Worm (Caenorhabditis elegans) whole organism, L2 larva: ENCODE measurements around the gene srp-3.

Source experiments
- C34F6.9 ChIP-seq: fragments of 150-350 bp; optimal IDR thresholded peaks from 2 replicates; lab custom pipeline; 2014; ENCODE audit warnings: missing biosample characterization, missing genetic modification characterization
- F13H6.1 ChIP-seq: sonication (generic microtip); optimal IDR thresholded peaks from 2 replicates; lab custom pipeline; 2016; ENCODE audit warnings: missing genetic modification characterization, missing compliant biosample characterization
- R02D3.7 ChIP-seq: fragments of 150-350 bp; optimal IDR thresholded peaks from 2 replicates; lab custom pipeline; 2014; ENCODE audit warnings: missing biosample characterization, missing genetic modification characterization
- ZK546.5 ChIP-seq: sonication (generic microtip); optimal IDR thresholded peaks from 2 replicates; lab custom pipeline; 2017; ENCODE audit warnings: missing biosample characterization, missing genetic modification characterization
- alr-1 ChIP-seq: fragments of 150-350 bp; optimal IDR thresholded peaks from 2 replicates; lab custom pipeline; 2014; ENCODE audit warnings: missing biosample characterization, missing genetic modification characterization
- aly-2 ChIP-seq: fragments of 150-350 bp; optimal IDR thresholded peaks from 2 replicates; lab custom pipeline; 2014; ENCODE audit warnings: missing biosample characterization, missing genetic modification characterization
- ama-1 ChIP-seq: fragments of 150-350 bp; optimal IDR thresholded peaks from 2 replicates; lab custom pipeline; 2018; ENCODE audit warnings: inconsistent platforms
- blmp-1 ChIP-seq: sonication (generic microtip); optimal IDR thresholded peaks from 2 replicates; lab custom pipeline; 2017; ENCODE audit warnings: missing genetic modification characterization, mild to moderate bottlenecking, missing compliant biosample characterization, antibody characterized with exemption, moderate library complexity; ENCODE audit not compliant: insufficient read depth
- ceh-16 ChIP-seq: fragments of 150-350 bp; optimal IDR thresholded peaks from 2 replicates; lab custom pipeline; 2014; ENCODE audit warnings: missing biosample characterization, missing genetic modification characterization
- ceh-82 ChIP-seq: fragments of 150-350 bp; optimal IDR thresholded peaks from 2 replicates; lab custom pipeline; 2014; ENCODE audit warnings: missing biosample characterization, missing genetic modification characterization
- egl-27 ChIP-seq: sonication (generic microtip); optimal IDR thresholded peaks from 3 replicates; lab custom pipeline; 2017; ENCODE audit warnings: missing biosample characterization, missing genetic modification reagents, missing genetic modification characterization
- elt-3 ChIP-seq: sonication (generic microtip); optimal IDR thresholded peaks from 2 replicates; lab custom pipeline; 2017; ENCODE audit warnings: missing biosample characterization, missing genetic modification characterization
- fos-1 ChIP-seq: fragments of 150-350 bp; optimal IDR thresholded peaks from 2 replicates; lab custom pipeline; 2014; ENCODE audit warnings: missing biosample characterization, missing genetic modification characterization
- gmeb-1 ChIP-seq: fragments of 150-350 bp; optimal IDR thresholded peaks from 2 replicates; lab custom pipeline; 2014; ENCODE audit warnings: missing biosample characterization, missing genetic modification characterization
- lin-13 ChIP-seq: fragments of 150-350 bp; optimal IDR thresholded peaks from 2 replicates; lab custom pipeline; 2014; ENCODE audit warnings: missing biosample characterization, missing genetic modification reagents, missing genetic modification characterization
- lin-39 ChIP-seq: fragments of 150-350 bp; optimal IDR thresholded peaks from 2 replicates; lab custom pipeline; 2014; ENCODE audit warnings: missing biosample characterization, missing genetic modification reagents, missing genetic modification characterization
- lsy-2 ChIP-seq, 2 experiments: fragments of 150-350 bp in 1 of 2; sonication (generic microtip) in 1 of 2; optimal IDR thresholded peaks; 2 replicates each; lab custom pipeline; 2014 to 2017; ENCODE audit warnings: missing biosample characterization in 2 of 2, missing genetic modification characterization in 2 of 2
- mdl-1 ChIP-seq, 2 experiments: fragments of 150-350 bp in 1 of 2; sonication (generic microtip) in 1 of 2; optimal IDR thresholded peaks; 2 replicates each; lab custom pipeline; 2017; ENCODE audit warnings: missing biosample characterization in 2 of 2, missing genetic modification characterization in 2 of 2
- nhr-11 ChIP-seq: fragments of 150-350 bp; optimal IDR thresholded peaks from 2 replicates; lab custom pipeline; 2014; ENCODE audit warnings: missing biosample characterization, missing genetic modification characterization
- nhr-12 ChIP-seq: fragments of 150-350 bp; optimal IDR thresholded peaks from 2 replicates; lab custom pipeline; 2014; ENCODE audit warnings: missing biosample characterization, missing genetic modification characterization
- nhr-129 ChIP-seq: fragments of 150-350 bp; optimal IDR thresholded peaks from 2 replicates; lab custom pipeline; 2014; ENCODE audit warnings: missing biosample characterization, missing genetic modification characterization
- nhr-21 ChIP-seq: fragments of 150-350 bp; optimal IDR thresholded peaks from 2 replicates; lab custom pipeline; 2014; ENCODE audit warnings: missing biosample characterization, missing genetic modification characterization
- nhr-23 ChIP-seq: fragments of 150-350 bp; optimal IDR thresholded peaks from 2 replicates; lab custom pipeline; 2014; ENCODE audit warnings: missing biosample characterization, missing genetic modification reagents, missing genetic modification characterization
- nhr-6 ChIP-seq: fragments of 150-350 bp; optimal IDR thresholded peaks from 2 replicates; lab custom pipeline; 2014; ENCODE audit warnings: missing biosample characterization, missing genetic modification characterization
- nhr-77 ChIP-seq: fragments of 150-350 bp; optimal IDR thresholded peaks from 2 replicates; lab custom pipeline; 2014; ENCODE audit warnings: missing biosample characterization, missing genetic modification characterization
- peb-1 ChIP-seq: fragments of 150-350 bp; optimal IDR thresholded peaks from 2 replicates; lab custom pipeline; 2014; ENCODE audit warnings: missing biosample characterization, missing genetic modification characterization
- sem-4 ChIP-seq: fragments of 150-350 bp; optimal IDR thresholded peaks from 2 replicates; lab custom pipeline; 2014; ENCODE audit warnings: missing biosample characterization, missing genetic modification reagents, missing genetic modification characterization
- skn-1 ChIP-seq: sonication (generic microtip); optimal IDR thresholded peaks from 2 replicates; lab custom pipeline; 2017; ENCODE audit warnings: missing biosample characterization, missing genetic modification characterization
- sma-3 ChIP-seq: sonication (generic microtip); optimal IDR thresholded peaks from 2 replicates; lab custom pipeline; 2016; ENCODE audit warnings: missing genetic modification reagents, missing genetic modification characterization, missing compliant biosample characterization
- sma-9 ChIP-seq, 2 experiments: fragments of 150-350 bp in 1 of 2; sonication (generic microtip) in 1 of 2; optimal IDR thresholded peaks; 2 replicates each; lab custom pipeline; 2014 to 2016; ENCODE audit warnings: missing genetic modification characterization in 2 of 2, mild to moderate bottlenecking in 1 of 2, missing biosample characterization in 1 of 2, missing compliant biosample characterization in 1 of 2, missing genetic modification reagents in 1 of 2, moderate library complexity in 1 of 2
- snpc-4 ChIP-seq: fragments of 150-350 bp; optimal IDR thresholded peaks from 2 replicates; lab custom pipeline; 2014; ENCODE audit warnings: missing biosample characterization, missing genetic modification characterization
- unc-39 ChIP-seq: fragments of 150-350 bp; optimal IDR thresholded peaks from 2 replicates; lab custom pipeline; 2014; ENCODE audit warnings: missing biosample characterization, missing genetic modification characterization
- unc-55 ChIP-seq: fragments of 150-350 bp; sonication (generic microtip); optimal IDR thresholded peaks from 3 replicates; lab custom pipeline; 2014; ENCODE audit warnings: missing biosample characterization, missing genetic modification reagents, missing genetic modification characterization
- unc-62 ChIP-seq: fragments of 150-350 bp; optimal IDR thresholded peaks from 2 replicates; lab custom pipeline; 2014; ENCODE audit warnings: missing biosample characterization, missing genetic modification reagents, missing genetic modification characterization
- ztf-1 ChIP-seq: fragments of 200-800 bp; sonication (Bioruptor generic); conservative IDR thresholded peaks from 2 replicates; pipeline ENCODE4 v1.3.6; 2022; ENCODE audit warnings: missing genetic modification characterization, missing compliant biosample characterization
- ztf-11 ChIP-seq: sonication (generic microtip); optimal IDR thresholded peaks from 2 replicates; lab custom pipeline; 2017; ENCODE audit warnings: missing biosample characterization, missing genetic modification characterization

Gene srp-3

ce11 chrV:1886997-1887396, 21.6 kb upstream of the srp-3 start:
- TF ChIP-seq aly-2 (tag; lab: Kevin White, UChicago) = no peak
- TF ChIP-seq ztf-1 (GFP tag; lab: Robert Waterston, UW) = no peak
- no peak for TF ChIP-seq sma-9 (GFP tag; optimal IDR thresholded peaks at IDR 0.05; lab: Kevin White, UChicago)
- TF ChIP-seq sma-9 (tag; optimal IDR thresholded peaks at IDR 0.05; lab: Kevin White, UChicago) = no peak
- TF ChIP-seq unc-55 (GFP tag; lab: Kevin White, UChicago) = peak; percentile 7
- TF ChIP-seq unc-62 = no peak
- TF ChIP-seq ZK546.5 = no peak
- no peak for TF ChIP-seq unc-39 (tag; lab: Kevin White, UChicago)
- TF ChIP-seq F13H6.1 (tag; lab: Kevin White, UChicago) = no peak
- no peak for TF ChIP-seq sma-3 (GFP tag; lab: Kevin White, UChicago)
- TF ChIP-seq lin-39 = no peak
- TF ChIP-seq nhr-23 (tag; lab: Kevin White, UChicago) = no peak
- TF ChIP-seq fos-1 (tag; lab: Kevin White, UChicago) = no peak
- peak; percentile 7 for TF ChIP-seq nhr-129 (tag; lab: Kevin White, UChicago)
- TF ChIP-seq ama-1 (lab: Kevin White, UChicago) = no peak
- no peak for TF ChIP-seq nhr-21 (tag; lab: Kevin White, UChicago)
- TF ChIP-seq sem-4 (tag; lab: Kevin White, UChicago) = no peak
- no peak for TF ChIP-seq blmp-1
- no peak for TF ChIP-seq mdl-1 (tag; optimal IDR thresholded peaks at IDR 0.05; lab: Kevin White, UChicago)
- TF ChIP-seq nhr-6 (tag; lab: Kevin White, UChicago) = no peak
- peak; percentile 5 for TF ChIP-seq C34F6.9
- TF ChIP-seq ceh-82 = no peak

- TF ChIP-seq peb-1 (no peak), alr-1 (tag; lab: Kevin White, UChicago) (no peak), egl-27 (tag; lab: Kevin White, UChicago) (no peak), nhr-21 (tag; lab: Kevin White, UChicago) (no peak), C34F6.9 (no peak), nhr-11 (no peak), nhr-12 (tag; lab: Kevin White, UChicago) (no peak), snpc-4 (tag; lab: Kevin White, UChicago) (no peak), elt-3 (no peak)
Measured at ce11 chrV:1888299-1888698, 20.3 kb upstream of the srp-3 start.

ce11 chrV:1889996-1890395, 18.6 kb upstream of the srp-3 start:
- no peak for TF ChIP-seq skn-1 (tag; lab: Kevin White, UChicago)
- peak; percentile 68 for TF ChIP-seq unc-55 (GFP tag; lab: Kevin White, UChicago)
- TF ChIP-seq ceh-16 (tag; lab: Kevin White, UChicago) = no peak
- no peak for TF ChIP-seq ceh-82
- peak; percentile 9 for TF ChIP-seq nhr-129 (tag; lab: Kevin White, UChicago)
- no peak for TF ChIP-seq lin-13
- no peak for TF ChIP-seq elt-3
- TF ChIP-seq ama-1 (lab: Kevin White, UChicago) = no peak
- no peak for TF ChIP-seq unc-62

ce11 chrV:1892567-1893277, 15.9 kb upstream of the srp-3 start, which contains the start of gene zig-11:
Gene zig-11, minus strand, starts transcription at chrV:1892939.
- TF ChIP-seq blmp-1 (peak; percentile 94), fos-1 (tag; lab: Kevin White, UChicago) (no peak), gmeb-1 (tag; lab: Kevin White, UChicago) (peak; percentile 63), unc-55 (GFP tag; lab: Kevin White, UChicago) (peak; percentile 43), C34F6.9 (peak; percentile 7), lsy-2 (tag; optimal IDR thresholded peaks at IDR 0.05; lab: Kevin White, UChicago) (peak in 1 of 2 experiments; percentile 82), ceh-16 (tag; lab: Kevin White, UChicago) (no peak), egl-27 (tag; lab: Kevin White, UChicago) (no peak)

DNA sequence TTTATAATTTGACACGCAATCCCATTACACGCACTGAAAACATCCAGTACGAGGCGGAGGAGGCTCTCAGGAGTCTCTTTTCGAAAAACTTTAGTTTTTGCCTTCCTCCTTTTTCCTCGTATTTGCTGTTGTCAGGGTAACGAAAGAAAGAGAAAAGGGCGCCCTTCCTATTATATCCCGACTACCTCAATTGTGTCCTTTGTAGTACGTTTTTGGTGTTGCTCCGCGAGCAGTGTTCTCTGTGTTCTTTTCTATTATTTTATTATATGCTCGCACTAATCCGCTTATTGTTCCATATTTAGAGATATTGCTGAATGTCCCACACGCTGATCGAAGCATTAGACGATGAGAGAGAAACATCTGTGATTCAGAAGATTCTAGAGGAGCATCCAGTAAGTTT, 13.2 kb upstream of the srp-3 start, which contains the start of gene nphp-2:
TSS of gene nphp-2 (plus strand) at position 301 of the 400 bp plus-strand sequence.
- TF ChIP-seq gmeb-1 (tag; lab: Kevin White, UChicago) (no peak), lin-13 (no peak), blmp-1 (no peak), nhr-21 (tag; lab: Kevin White, UChicago) (no peak), unc-62 (no peak), unc-39 (tag; lab: Kevin White, UChicago) (no peak), ztf-11 (tag; lab: Kevin White, UChicago) (no peak), R02D3.7 (tag; lab: Kevin White, UChicago) (no peak), nhr-6 (tag; lab: Kevin White, UChicago) (no peak), nhr-77 (no peak), sma-9 (GFP tag; optimal IDR thresholded peaks at IDR 0.05; lab: Kevin White, UChicago) (no peak), sma-9 (tag; optimal IDR thresholded peaks at IDR 0.05; lab: Kevin White, UChicago) (no peak), nhr-129 (tag; lab: Kevin White, UChicago) (no peak), peb-1 (no peak)
